Worm (Caenorhabditis elegans) whole organism, L4/young adult: ENCODE data around the gene Y51H7BR.4.

Experiments
- W03F9.2 ChIP-seq: fragments of 150-350 bp; optimal IDR thresholded peaks from 2 replicates; lab custom pipeline; 2014; ENCODE audit warnings: missing biosample characterization, missing genetic modification characterization
- dao-5 ChIP-seq: sonication (generic microtip); optimal IDR thresholded peaks from 2 replicates; lab custom pipeline; 2016; ENCODE audit warnings: missing genotype, missing genetic modification characterization, moderate library complexity, missing compliant biosample characterization
- him-1 ChIP-seq: sonication (generic microtip); optimal IDR thresholded peaks from 2 replicates; lab custom pipeline; 2016; ENCODE audit warnings: missing genotype, missing genetic modification reagents, missing genetic modification characterization, missing compliant biosample characterization

Y51H7BR.4 gene

ce11 chrII:1579886-1580285, 50.7 kb downstream of the Y51H7BR.4 start, which contains the start of gene math-38:
TSS of gene math-38 (minus strand) at chrII:1579986.
- TF ChIP-seq him-1 = no peak
- no peak for TF ChIP-seq dao-5 (tag; lab: Kevin White, UChicago)
- no peak for TF ChIP-seq W03F9.2

DNA sequence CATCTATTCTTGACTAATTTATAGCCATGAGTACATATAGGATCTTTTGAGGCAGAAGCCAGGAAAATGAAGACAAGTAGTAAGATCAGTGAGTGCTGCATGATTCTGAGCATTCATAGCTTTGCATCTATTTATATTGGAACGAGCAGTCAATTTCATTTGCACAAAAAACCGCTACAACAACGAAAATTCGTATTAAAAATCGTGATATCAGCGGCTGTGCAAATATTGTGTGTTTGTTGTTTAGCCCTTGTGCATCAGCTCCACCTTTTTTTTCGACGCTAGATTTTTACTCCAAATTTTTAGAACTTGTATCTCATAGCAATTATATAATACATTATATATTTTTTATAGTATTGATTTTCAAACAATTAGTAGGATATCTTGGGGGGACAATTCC, 55.0 kb downstream of the Y51H7BR.4 start, which contains the start of gene clec-21:
clec-21 (minus strand) TSS at position 101 of the 400 bp plus-strand sequence.
- TF ChIP-seq dao-5 (tag; lab: Kevin White, UChicago) (no peak), W03F9.2 (no peak), him-1 (no peak)
